Fruit fly (Drosophila melanogaster) whole organism, embryonic: ENCODE measurements around the gene AP-2alpha.

Source experiments
- Abd-B ChIP-seq: fragments of 200-800 bp; sonication (Bioruptor generic); optimal IDR thresholded peaks from 2 replicates; lab custom pipeline; 2018; ENCODE audit warnings: missing biosample characterization, mild to moderate bottlenecking, missing genetic modification characterization, moderate library complexity
- B-H1 ChIP-seq: fragments of 200-800 bp; sonication (Bioruptor generic); IDR thresholded peaks from 3 replicates; pipeline ENCODE4 v1.3.6; 2022; ENCODE audit warnings: missing biosample characterization, missing genetic modification characterization
- CG12071 ChIP-seq: fragments of 200-800 bp; sonication (Bioruptor generic); optimal IDR thresholded peaks from 3 replicates; lab custom pipeline; 2018; ENCODE audit warnings: missing biosample characterization, mild to moderate bottlenecking, missing genetic modification characterization
- CG12155 ChIP-seq: fragments of 200-800 bp; sonication (Bioruptor generic); optimal IDR thresholded peaks from 3 replicates; lab custom pipeline; 2016; ENCODE audit warnings: missing biosample characterization, missing genetic modification characterization
- CG12299 ChIP-seq: fragments of 200-800 bp; sonication (Bioruptor generic); optimal IDR thresholded peaks from 2 replicates; lab custom pipeline; 2018; ENCODE audit warnings: missing biosample characterization, mild to moderate bottlenecking, missing genetic modification characterization
- CG14014 ChIP-seq: fragments of 200-800 bp; sonication (Bioruptor generic); IDR thresholded peaks from 2 replicates; pipeline ENCODE4 v1.3.6; 2022; ENCODE audit warnings: missing biosample characterization, missing genetic modification characterization
- CG15479 ChIP-seq: fragments of 200-800 bp; sonication (Bioruptor generic); optimal IDR thresholded peaks from 3 replicates; lab custom pipeline; 2019; ENCODE audit warnings: missing biosample characterization, mild to moderate bottlenecking, missing genetic modification characterization, moderate library complexity
- CG16815 ChIP-seq: fragments of 200-800 bp; sonication (Bioruptor generic); optimal IDR thresholded peaks from 3 replicates; lab custom pipeline; 2017; ENCODE audit warnings: missing biosample characterization, mild to moderate bottlenecking, missing genetic modification characterization
- CG17186 ChIP-seq: fragments of 200-800 bp; sonication (Bioruptor generic); optimal IDR thresholded peaks from 3 replicates; lab custom pipeline; 2017; ENCODE audit warnings: missing biosample characterization, missing genetic modification reagents, missing genetic modification characterization
- CG2202 ChIP-seq: fragments of 200-800 bp; sonication (Bioruptor generic); optimal IDR thresholded peaks from 2 replicates; lab custom pipeline; 2018; ENCODE audit warnings: missing biosample characterization, mild to moderate bottlenecking, missing genetic modification characterization
- CG42726 ChIP-seq: fragments of 200-800 bp; sonication (Bioruptor generic); IDR thresholded peaks from 2 replicates; pipeline ENCODE4 v1.3.6; 2022; ENCODE audit warnings: missing biosample characterization, missing genetic modification characterization; ENCODE audit not compliant: partially characterized antibody
- CG7745 ChIP-seq: fragments of 200-800 bp; sonication (Bioruptor generic); optimal IDR thresholded peaks from 2 replicates; lab custom pipeline; 2018; ENCODE audit warnings: missing biosample characterization, mild to moderate bottlenecking, missing genetic modification characterization, moderate library complexity
- CG9797 ChIP-seq: fragments of 200-800 bp; sonication (Bioruptor generic); optimal IDR thresholded peaks from 3 replicates; lab custom pipeline; 2018; ENCODE audit warnings: missing biosample characterization, mild to moderate bottlenecking, missing genetic modification characterization
- CTCF ChIP-seq: fragments of 200-800 bp; sonication (Bioruptor generic); optimal IDR thresholded peaks from 2 replicates; lab custom pipeline; 2017; ENCODE audit warnings: missing biosample characterization, mild to moderate bottlenecking, missing genetic modification characterization, moderate library complexity
- Dad ChIP-seq: fragments of 200-800 bp; sonication (Bioruptor generic); optimal IDR thresholded peaks from 3 replicates; lab custom pipeline; 2016; ENCODE audit warnings: missing biosample characterization, missing genetic modification characterization
- Dbx ChIP-seq: fragments of 200-800 bp; sonication (Bioruptor generic); IDR thresholded peaks from 3 replicates; pipeline ENCODE4 v1.3.6; 2022; ENCODE audit warnings: missing biosample characterization, missing genetic modification characterization
- Dll ChIP-seq: fragments of 200-800 bp; sonication (Bioruptor generic); IDR thresholded peaks from 4 replicates; pipeline ENCODE4 v1.3.6; 2022; ENCODE audit warnings: missing biosample characterization, missing genetic modification characterization; ENCODE audit not compliant: partially characterized antibody
- Dref ChIP-seq: fragments of 200-800 bp; sonication (Bioruptor generic); IDR thresholded peaks from 2 replicates; pipeline ENCODE4 v1.3.6; 2022; ENCODE audit warnings: missing biosample characterization, missing genetic modification characterization
- Fer2 ChIP-seq: fragments of 200-800 bp; sonication (Bioruptor generic); optimal IDR thresholded peaks from 2 replicates; lab custom pipeline; 2018; ENCODE audit warnings: missing biosample characterization, mild to moderate bottlenecking, missing genetic modification characterization, moderate library complexity
- Gug ChIP-seq: fragments of 200-800 bp; sonication (Bioruptor generic); IDR thresholded peaks from 4 replicates; pipeline ENCODE4 v1.3.6; 2022; ENCODE audit warnings: missing biosample characterization, missing genetic modification characterization
- Hey ChIP-seq: fragments of 200-800 bp; sonication (Bioruptor generic); optimal IDR thresholded peaks from 3 replicates; lab custom pipeline; 2018; ENCODE audit warnings: missing biosample characterization, mild to moderate bottlenecking, missing genetic modification characterization
- Ptx1 ChIP-seq: fragments of 200-800 bp; sonication (Bioruptor generic); IDR thresholded peaks from 2 replicates; pipeline ENCODE4 v1.3.6; 2022; ENCODE audit warnings: missing biosample characterization, missing genetic modification characterization
- Rfx ChIP-seq: fragments of 200-800 bp; sonication (Bioruptor generic); IDR thresholded peaks from 2 replicates; pipeline ENCODE4 v1.3.6; 2022; ENCODE audit warnings: missing biosample characterization, missing genetic modification characterization
- Sox102F ChIP-seq: fragments of 200-800 bp; sonication (Bioruptor generic); optimal IDR thresholded peaks from 2 replicates; lab custom pipeline; 2018; ENCODE audit warnings: missing biosample characterization, mild to moderate bottlenecking, missing genetic modification characterization, moderate library complexity
- aop ChIP-seq: fragments of 200-800 bp; sonication (Bioruptor generic); IDR thresholded peaks from 2 replicates; pipeline ENCODE4 v1.3.6; 2022; ENCODE audit warnings: missing biosample characterization, missing genetic modification characterization
- az2 ChIP-seq: fragments of 200-800 bp; sonication (Bioruptor generic); optimal IDR thresholded peaks from 3 replicates; lab custom pipeline; 2016; ENCODE audit warnings: missing biosample characterization, missing genetic modification characterization
- croc ChIP-seq: fragments of 200-800 bp; sonication (Bioruptor generic); conservative IDR thresholded peaks from 3 replicates; pipeline ENCODE4 v1.3.6; 2022; ENCODE audit warnings: missing biosample characterization, missing genetic modification characterization
- cwo ChIP-seq: fragments of 200-800 bp; sonication (Bioruptor generic); optimal IDR thresholded peaks from 3 replicates; lab custom pipeline; 2017; ENCODE audit warnings: missing biosample characterization, missing genetic modification characterization, mild to moderate bottlenecking, moderate library complexity, missing genetic modification reagents
- emc ChIP-seq: fragments of 200-800 bp; sonication (Bioruptor generic); optimal IDR thresholded peaks from 2 replicates; lab custom pipeline; 2016; ENCODE audit warnings: missing biosample characterization, missing genetic modification characterization
- exex ChIP-seq: fragments of 200-800 bp; sonication (Bioruptor generic); optimal IDR thresholded peaks from 4 replicates; lab custom pipeline; 2018; ENCODE audit warnings: missing biosample characterization, mild to moderate bottlenecking, missing genetic modification characterization, moderate library complexity
- fd64A ChIP-seq: fragments of 200-800 bp; sonication (Bioruptor generic); optimal IDR thresholded peaks from 3 replicates; lab custom pipeline; 2018; ENCODE audit warnings: missing biosample characterization, mild to moderate bottlenecking, missing genetic modification characterization
- gro ChIP-seq: fragments of 200-800 bp; sonication (Bioruptor generic); optimal IDR thresholded peaks from 2 replicates; lab custom pipeline; 2016; ENCODE audit warnings: missing biosample characterization, missing genetic modification characterization
- hb ChIP-seq: fragments of 200-800 bp; sonication (Bioruptor generic); IDR thresholded peaks from 3 replicates; pipeline ENCODE4 v1.3.6; 2022; ENCODE audit warnings: missing biosample characterization, missing genetic modification characterization; ENCODE audit not compliant: partially characterized antibody
- kay ChIP-seq: fragments of 200-800 bp; sonication (Bioruptor generic); optimal IDR thresholded peaks from 2 replicates; lab custom pipeline; 2016; ENCODE audit warnings: missing biosample characterization, missing genetic modification characterization
- lov ChIP-seq, 2 experiments: fragments of 200-800 bp in 1 of 2; fragments of >200 bp in 1 of 2; sonication (Bioruptor generic) in 1 of 2; IDR thresholded peaks in 1 of 2; optimal IDR thresholded peaks in 1 of 2; 2 replicates in 1 of 2; 3 replicates in 1 of 2; pipeline versions ENCODE4 v1.3.6 to Lab custom; 2017 to 2022; ENCODE audit warnings: missing biosample characterization in 1 of 2, missing genetic modification characterization in 1 of 2
- nau ChIP-seq: fragments of 200-800 bp; sonication (Bioruptor generic); optimal IDR thresholded peaks from 3 replicates; lab custom pipeline; 2017; ENCODE audit warnings: missing biosample characterization, mild to moderate bottlenecking, missing genetic modification characterization, missing genetic modification reagents
- nerfin-1 ChIP-seq: fragments of 200-800 bp; sonication (Bioruptor generic); optimal IDR thresholded peaks from 3 replicates; lab custom pipeline; 2019; ENCODE audit warnings: missing biosample characterization, mild to moderate bottlenecking, missing genetic modification characterization, moderate library complexity
- nerfin-2 ChIP-seq: fragments of 200-800 bp; sonication (Bioruptor generic); IDR thresholded peaks from 2 replicates; pipeline ENCODE4 v1.3.6; 2022; ENCODE audit warnings: missing biosample characterization, missing genetic modification characterization; ENCODE audit not compliant: partially characterized antibody
- nmo ChIP-seq: fragments of 200-800 bp; sonication (Bioruptor generic); optimal IDR thresholded peaks from 2 replicates; lab custom pipeline; 2018; ENCODE audit warnings: missing biosample characterization, mild to moderate bottlenecking, missing genetic modification characterization, moderate library complexity
- nom ChIP-seq: fragments of 200-800 bp; sonication (Bioruptor generic); optimal IDR thresholded peaks from 2 replicates; lab custom pipeline; 2017; ENCODE audit warnings: missing biosample characterization, missing genetic modification characterization, mild to moderate bottlenecking, moderate library complexity, missing genetic modification reagents
- pb ChIP-seq: fragments of 200-800 bp; sonication (Bioruptor generic); optimal IDR thresholded peaks from 3 replicates; lab custom pipeline; 2016; ENCODE audit warnings: missing biosample characterization, missing genetic modification characterization
- ranshi ChIP-seq: fragments of 200-800 bp; sonication (Bioruptor generic); IDR thresholded peaks from 2 replicates; pipeline ENCODE4 v1.3.6; 2022; ENCODE audit warnings: missing biosample characterization, missing genetic modification characterization
- ro ChIP-seq: fragments of 200-800 bp; sonication (Bioruptor generic); IDR thresholded peaks from 2 replicates; pipeline ENCODE4 v1.3.6; 2022; ENCODE audit warnings: missing biosample characterization, missing genetic modification characterization
- so ChIP-seq: fragments of 200-800 bp; sonication (Bioruptor generic); IDR thresholded peaks from 3 replicates; pipeline ENCODE4 v1.3.6; 2022; ENCODE audit warnings: missing biosample characterization, missing genetic modification characterization
- sob ChIP-seq: fragments of 200-800 bp; sonication (Bioruptor generic); IDR thresholded peaks from 2 replicates; pipeline ENCODE4 v1.3.6; 2022; ENCODE audit warnings: missing biosample characterization, missing genetic modification characterization
- stc ChIP-seq: fragments of 200-800 bp; sonication (Bioruptor generic); IDR thresholded peaks from 2 replicates; pipeline ENCODE4 v1.3.6; 2022; ENCODE audit warnings: missing biosample characterization, missing genetic modification characterization
- tap ChIP-seq: fragments of 200-800 bp; optimal IDR thresholded peaks from 3 replicates; lab custom pipeline; 2019; ENCODE audit warnings: missing biosample characterization, mild to moderate bottlenecking, missing genetic modification characterization, moderate library complexity
- unpg ChIP-seq: fragments of 200-800 bp; sonication (Bioruptor generic); optimal IDR thresholded peaks from 3 replicates; lab custom pipeline; 2018; ENCODE audit warnings: missing biosample characterization, mild to moderate bottlenecking, missing genetic modification characterization, moderate library complexity

Gene AP-2alpha

dm6 chr2L:441927-442691 lies 27.5 kb upstream of the AP-2alpha start (continued):
- TF ChIP-seq CG14014 (GFP tag; lab: Robert Waterston, UW) (peak; percentile 57; the same call in 1 of the 2 replicates), fd64A (GFP tag; lab: Kevin White, UChicago) (peak; percentile 76), Fer2 (tag; lab: Kevin White, UChicago) (no peak), Dll (GFP tag; lab: Robert Waterston, UW) (no peak), CG7745 (tag; lab: Kevin White, UChicago) (no peak), CG12155 (peak; percentile 48), so (peak; percentile 75; the same call in 2 of the 3 replicates), az2 (GFP tag; lab: Kevin White, UChicago) (peak; percentile 86), Hey (tag; lab: Kevin White, UChicago) (no peak), nom (GFP tag; lab: Kevin White, UChicago) (peak; percentile 91), tap (peak; percentile 79), CG12071 (peak; percentile 73), B-H1 (GFP tag; lab: Robert Waterston, UW) (peak; percentile 64; the same call in 2 of the 3 replicates), sob (GFP tag; lab: Robert Waterston, UW) (peak; percentile 56; the same call in 1 of the 2 replicates), unpg (no peak), nau (no peak), Abd-B (GFP tag; lab: Kevin White, UChicago) (no peak), stc (GFP tag; lab: Robert Waterston, UW) (peak; percentile 86), CG12299 (tag; lab: Kevin White, UChicago) (peak; percentile 10), kay (peak; percentile 59), Rfx (GFP tag; lab: Robert Waterston, UW) (0 out of 2 replicates have a peak, but pooled peaks have one; percentile 24), CTCF (no peak), gro (no peak), nmo (GFP tag; lab: Kevin White, UChicago) (peak; percentile 82), aop (GFP tag; lab: Robert Waterston, UW) (peak; percentile 74), CG2202 (tag; lab: Kevin White, UChicago) (peak; percentile 81), Dad (GFP tag; lab: Kevin White, UChicago) (peak; percentile 67), CG15479 (peak; percentile 63), CG16815 (peak; percentile 78), Gug (GFP tag; lab: Robert Waterston, UW) (peak; percentile 84; the same call in 3 of the 4 replicates), ranshi (peak; percentile 83), Sox102F (GFP tag; lab: Kevin White, UChicago) (peak; percentile 90), CG42726 (GFP tag; lab: Robert Waterston, UW) (no peak), Dbx (GFP tag; lab: Robert Waterston, UW) (no peak), exex (no peak), CG17186 (GFP tag; lab: Kevin White, UChicago) (peak; percentile 42), cwo (GFP tag; lab: Kevin White, UChicago) (peak; percentile 44), nerfin-1 (tag; lab: Kevin White, UChicago) (peak; percentile 73), CG9797 (GFP tag; lab: Kevin White, UChicago) (peak; percentile 17), Ptx1 (GFP tag; lab: Robert Waterston, UW) (peak; percentile 83), nerfin-2 (GFP tag; lab: Robert Waterston, UW) (no peak), pb (GFP tag; lab: Kevin White, UChicago) (peak; percentile 67), emc (GFP tag; lab: Kevin White, UChicago) (peak; percentile 53), lov (optimal IDR thresholded peaks at IDR 0.05; lab: Kevin White, UChicago) (no peak), lov (GFP tag; IDR thresholded peaks at IDR 0.05; lab: Robert Waterston, UW) (peak; percentile 91), Dref (GFP tag; lab: Robert Waterston, UW) (0 out of 2 replicates have a peak, but pooled peaks have one; percentile 23), ro (GFP tag; lab: Robert Waterston, UW) (peak; percentile 62; the same call in 1 of the 2 replicates), hb (GFP tag; lab: Robert Waterston, UW) (no peak), croc (peak; percentile 78)
